Worm (Caenorhabditis elegans) whole organism, young adult: ENCODE results near the gene F28F9.2.

ENCODE experiments used
- B0019.2 ChIP-seq: fragments of 200-800 bp; sonication (Bioruptor generic); conservative IDR thresholded peaks from 2 replicates; pipeline ENCODE4 v1.3.6; 2022; ENCODE audit warnings: missing genetic modification reagents, missing genetic modification characterization, missing compliant biosample characterization
- F33H1.4 ChIP-seq: fragments of 200-800 bp; sonication (Bioruptor generic); IDR thresholded peaks from 2 replicates; pipeline ENCODE4 v1.3.6; 2022; ENCODE audit warnings: missing genetic modification reagents, missing genetic modification characterization, missing compliant biosample characterization
- F52B5.7 ChIP-seq: sonication (generic microtip); optimal IDR thresholded peaks from 2 replicates; lab custom pipeline; 2016; ENCODE audit warnings: mild to moderate bottlenecking, missing genetic modification characterization, missing compliant biosample characterization
- K11D2.4 ChIP-seq: fragments of 200-800 bp; sonication (Bioruptor generic); IDR thresholded peaks from 2 replicates; pipeline ENCODE4 v1.3.6; 2022; ENCODE audit warnings: missing genetic modification reagents, missing genetic modification characterization, missing compliant biosample characterization
- K12H6.12 ChIP-seq: fragments of 200-800 bp; sonication (Bioruptor generic); optimal IDR thresholded peaks from 2 replicates; lab custom pipeline; 2018; ENCODE audit warnings: mild to moderate bottlenecking, missing genetic modification characterization, missing compliant biosample characterization
- T26A5.8 ChIP-seq: sonication (generic microtip); optimal IDR thresholded peaks from 2 replicates; lab custom pipeline; 2016; ENCODE audit warnings: missing genetic modification characterization, missing compliant biosample characterization
- Y56A3A.18 ChIP-seq: fragments of 200-800 bp; sonication (Bioruptor generic); IDR thresholded peaks from 2 replicates; pipeline ENCODE4 v1.3.6; 2022; ENCODE audit warnings: missing genetic modification reagents, missing genetic modification characterization, missing compliant biosample characterization
- Y79H2A.3 ChIP-seq: fragments of 200-800 bp; sonication (Bioruptor generic); conservative IDR thresholded peaks from 2 replicates; pipeline ENCODE4 v1.3.6; 2022; ENCODE audit warnings: missing genetic modification reagents, missing genetic modification characterization, missing compliant biosample characterization
- ZK185.1 ChIP-seq: sonication (generic microtip); optimal IDR thresholded peaks from 2 replicates; lab custom pipeline; 2016; ENCODE audit warnings: mild to moderate bottlenecking, missing genetic modification characterization, missing compliant biosample characterization; ENCODE audit not compliant: poor library complexity, severe bottlenecking
- attf-5 ChIP-seq: fragments of 200-800 bp; sonication (Bioruptor generic); optimal IDR thresholded peaks from 2 replicates; lab custom pipeline; 2018; ENCODE audit warnings: mild to moderate bottlenecking, missing genetic modification characterization, missing compliant biosample characterization
- ccch-3 ChIP-seq: fragments of 200-800 bp; sonication (Bioruptor generic); optimal IDR thresholded peaks from 2 replicates; lab custom pipeline; 2018; ENCODE audit warnings: mild to moderate bottlenecking, missing genetic modification characterization, missing compliant biosample characterization
- cebp-1 ChIP-seq, 2 experiments: fragments of 200-800 bp in 1 of 2; sonication (Bioruptor generic) in 1 of 2; sonication (generic microtip) in 1 of 2; IDR thresholded peaks in 1 of 2; optimal IDR thresholded peaks in 1 of 2; 2 replicates each; pipeline versions ENCODE4 v1.3.6 to Lab custom; 2017 to 2022; ENCODE audit warnings: missing compliant biosample characterization in 2 of 2, missing genetic modification characterization in 2 of 2, mild to moderate bottlenecking in 1 of 2, missing genetic modification reagents in 1 of 2, moderate library complexity in 1 of 2
- cebp-2 ChIP-seq: fragments of 200-800 bp; sonication (Bioruptor generic); IDR thresholded peaks from 2 replicates; pipeline ENCODE4 v1.3.6; 2022; ENCODE audit warnings: missing genetic modification characterization, missing compliant biosample characterization
- ceh-100 ChIP-seq: fragments of 200-800 bp; sonication (Bioruptor generic); IDR thresholded peaks from 2 replicates; pipeline ENCODE4 v1.3.6; 2022; ENCODE audit warnings: missing genetic modification reagents, missing genetic modification characterization, missing compliant biosample characterization
- dox-1 ChIP-seq: fragments of 200-800 bp; sonication (Bioruptor generic); IDR thresholded peaks from 2 replicates; pipeline ENCODE4 v1.3.6; 2022; ENCODE audit warnings: missing genetic modification reagents, missing genetic modification characterization, missing compliant biosample characterization
- dpl-1 ChIP-seq: fragments of 150-350 bp; optimal IDR thresholded peaks from 2 replicates; lab custom pipeline; 2014; ENCODE audit warnings: missing biosample characterization, missing genetic modification reagents, missing genetic modification characterization
- efl-1 ChIP-seq: fragments of 150-350 bp; optimal IDR thresholded peaks from 2 replicates; lab custom pipeline; 2014; ENCODE audit warnings: missing biosample characterization, missing genetic modification reagents, missing genetic modification characterization
- egrh-3 ChIP-seq: fragments of 200-800 bp; sonication (Bioruptor generic); IDR thresholded peaks from 2 replicates; pipeline ENCODE4 v1.3.6; 2022; ENCODE audit warnings: missing genetic modification reagents, missing genetic modification characterization, missing compliant biosample characterization
- ekl-4 ChIP-seq: fragments of 200-800 bp; sonication (Bioruptor generic); IDR thresholded peaks from 2 replicates; pipeline ENCODE4 v1.3.6; 2022; ENCODE audit warnings: missing genetic modification reagents, missing genetic modification characterization, missing compliant biosample characterization
- hlh-12 ChIP-seq: sonication (generic microtip); optimal IDR thresholded peaks from 2 replicates; lab custom pipeline; 2016; ENCODE audit warnings: missing genetic modification characterization, missing compliant biosample characterization
- let-526 ChIP-seq: fragments of 200-800 bp; sonication (Bioruptor generic); IDR thresholded peaks from 2 replicates; pipeline ENCODE4 v1.3.6; 2022; ENCODE audit warnings: missing genetic modification reagents, missing genetic modification characterization, missing compliant biosample characterization
- let-607 ChIP-seq, 2 experiments: fragments of 200-800 bp in 1 of 2; sonication (Bioruptor generic) in 1 of 2; sonication (generic microtip) in 1 of 2; optimal IDR thresholded peaks; 2 replicates each; lab custom pipeline; 2016 to 2018; ENCODE audit warnings: mild to moderate bottlenecking in 2 of 2, missing compliant biosample characterization in 2 of 2, missing genetic modification characterization in 2 of 2, moderate library complexity in 2 of 2, missing genotype in 1 of 2
- lin-40 ChIP-seq: sonication (generic microtip); optimal IDR thresholded peaks from 2 replicates; lab custom pipeline; 2016; ENCODE audit warnings: missing genetic modification characterization, mild to moderate bottlenecking, missing compliant biosample characterization, missing genotype, missing genetic modification reagents
- lin-54 ChIP-seq: fragments of 200-800 bp; sonication (Bioruptor generic); optimal IDR thresholded peaks from 2 replicates; lab custom pipeline; 2018; ENCODE audit warnings: mild to moderate bottlenecking, missing genetic modification characterization, missing compliant biosample characterization
- lsl-1 ChIP-seq: fragments of 200-800 bp; sonication (Bioruptor generic); optimal IDR thresholded peaks from 2 replicates; lab custom pipeline; 2018; ENCODE audit warnings: mild to moderate bottlenecking, missing genetic modification characterization, moderate library complexity, missing compliant biosample characterization
- lsy-27 ChIP-seq: sonication (generic microtip); optimal IDR thresholded peaks from 2 replicates; lab custom pipeline; 2017; ENCODE audit warnings: missing genetic modification characterization, mild to moderate bottlenecking, missing compliant biosample characterization, antibody characterized with exemption, missing genotype, borderline replicate concordance; ENCODE audit not compliant: insufficient read depth
- madf-6 ChIP-seq: fragments of 200-800 bp; sonication (Bioruptor generic); IDR thresholded peaks from 2 replicates; pipeline ENCODE4 v1.3.6; 2022; ENCODE audit warnings: missing genetic modification reagents, missing genetic modification characterization, missing compliant biosample characterization
- madf-8 ChIP-seq: fragments of 200-800 bp; sonication (Bioruptor generic); conservative IDR thresholded peaks from 2 replicates; pipeline ENCODE4 v1.3.6; 2022; ENCODE audit warnings: missing genetic modification reagents, missing genetic modification characterization, missing compliant biosample characterization
- mcd-1 ChIP-seq: fragments of 200-800 bp; sonication (Bioruptor generic); IDR thresholded peaks from 2 replicates; pipeline ENCODE4 v1.3.6; 2022; ENCODE audit warnings: missing genetic modification reagents, missing genetic modification characterization, missing compliant biosample characterization
- nhr-179 ChIP-seq: sonication (generic microtip); optimal IDR thresholded peaks from 2 replicates; lab custom pipeline; 2016; ENCODE audit warnings: mild to moderate bottlenecking, missing genetic modification characterization, missing compliant biosample characterization
- nhr-27 ChIP-seq: fragments of 200-800 bp; sonication (Bioruptor generic); optimal IDR thresholded peaks from 2 replicates; lab custom pipeline; 2018; ENCODE audit warnings: mild to moderate bottlenecking, missing genetic modification characterization, moderate library complexity, missing compliant biosample characterization
- nhr-80 ChIP-seq: sonication (generic microtip); optimal IDR thresholded peaks from 2 replicates; lab custom pipeline; 2016; ENCODE audit warnings: missing genetic modification characterization, missing compliant biosample characterization
- pbrm-1 ChIP-seq: fragments of 200-800 bp; sonication (Bioruptor generic); IDR thresholded peaks from 2 replicates; pipeline ENCODE4 v1.3.6; 2022; ENCODE audit warnings: missing genetic modification reagents, missing genetic modification characterization, missing compliant biosample characterization
- rpc-1 ChIP-seq, 2 experiments: fragments of 150-350 bp in 1 of 2; sonication (generic microtip) in 1 of 2; optimal IDR thresholded peaks; 2 replicates each; lab custom pipeline; 2014 to 2018; ENCODE audit warnings: missing biosample characterization in 1 of 2, missing genetic modification characterization in 1 of 2, missing genetic modification reagents in 1 of 2, missing genotype in 1 of 2
- tbx-9 ChIP-seq: sonication (generic microtip); optimal IDR thresholded peaks from 2 replicates; lab custom pipeline; 2016; ENCODE audit warnings: borderline replicate concordance, missing genetic modification characterization, inconsistent platforms, missing compliant biosample characterization
- unc-130 ChIP-seq: sonication (generic microtip); optimal IDR thresholded peaks from 2 replicates; lab custom pipeline; 2016; ENCODE audit warnings: missing genetic modification reagents, missing genetic modification characterization, missing compliant biosample characterization
- zfh-2 ChIP-seq: fragments of 200-800 bp; sonication (Bioruptor generic); conservative IDR thresholded peaks from 2 replicates; pipeline ENCODE4 v1.3.6; 2022; ENCODE audit warnings: missing genetic modification reagents, missing genetic modification characterization, missing compliant biosample characterization
- zim-3 ChIP-seq: sonication (generic microtip); optimal IDR thresholded peaks from 2 replicates; lab custom pipeline; 2017; ENCODE audit warnings: mild to moderate bottlenecking, missing genetic modification characterization, moderate library complexity, missing compliant biosample characterization
- ztf-18 ChIP-seq: sonication (generic microtip); optimal IDR thresholded peaks from 2 replicates; lab custom pipeline; 2016; ENCODE audit warnings: missing genotype, mild to moderate bottlenecking, missing genetic modification characterization, missing compliant biosample characterization
- ztf-25 ChIP-seq: fragments of 200-800 bp; sonication (Bioruptor generic); IDR thresholded peaks from 2 replicates; pipeline ENCODE4 v1.3.6; 2022; ENCODE audit warnings: missing genetic modification reagents, missing genetic modification characterization, missing compliant biosample characterization
- ztf-6 ChIP-seq: fragments of 200-800 bp; sonication (Bioruptor generic); IDR thresholded peaks from 2 replicates; pipeline ENCODE4 v1.3.6; 2022; ENCODE audit warnings: missing genetic modification reagents, missing genetic modification characterization, missing compliant biosample characterization

Gene F28F9.2

DNA sequence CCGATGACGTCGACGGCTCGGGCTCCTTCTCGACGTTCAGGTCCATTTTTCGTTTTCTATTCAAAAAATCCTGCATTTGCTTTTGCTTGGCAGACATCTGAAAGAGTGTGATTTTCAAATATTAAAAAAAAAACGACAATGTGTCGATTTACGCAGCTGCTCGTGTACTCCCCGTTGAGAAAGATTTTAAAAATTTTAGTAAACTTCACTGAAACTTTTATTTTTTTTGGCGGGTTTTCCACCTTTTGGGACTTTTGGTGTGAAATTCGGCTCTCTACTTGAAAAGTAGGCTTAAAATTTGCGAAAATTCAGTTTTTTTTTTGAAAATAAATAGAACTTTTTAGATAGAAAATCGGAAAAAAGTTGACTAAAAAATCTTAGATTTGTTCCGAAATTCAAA is 32.4 kb upstream of the F28F9.2 start, which contains the start of gene M02B7.7:
Gene M02B7.7 (minus strand): TSS at position 101 of the 400 bp plus-strand sequence.
- TF ChIP-seq ekl-4 (no peak), nhr-27 (no peak), lsl-1 (GFP tag; lab: Kevin White, UChicago) (no peak), ztf-6 (no peak), zim-3 (tag; lab: Kevin White, UChicago) (no peak), Y79H2A.3 (GFP tag; lab: Robert Waterston, UW) (no peak), K12H6.12 (tag; lab: Kevin White, UChicago) (no peak), T26A5.8 (tag; lab: Kevin White, UChicago) (no peak), B0019.2 (no peak), unc-130 (GFP tag; lab: Kevin White, UChicago) (no peak)

DNA sequence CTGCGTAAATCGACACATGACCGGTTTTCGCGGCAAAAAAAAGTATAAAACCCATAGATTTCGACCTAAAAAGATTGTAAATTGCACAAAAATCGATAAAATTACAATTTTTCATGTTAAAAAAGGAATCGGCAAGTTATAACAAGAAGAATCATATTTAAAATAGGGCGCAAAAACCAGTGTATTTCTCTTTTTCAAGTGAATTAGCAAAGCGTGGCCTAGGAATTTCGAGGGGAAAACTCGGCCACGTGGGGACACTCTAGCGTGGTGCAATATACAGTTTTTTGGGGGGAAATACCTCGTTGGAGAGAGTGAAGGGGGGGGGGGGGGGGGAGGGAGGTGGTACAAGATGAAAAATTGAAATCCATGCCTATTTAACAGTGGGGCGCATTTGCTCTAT is 32.0 kb upstream of the F28F9.2 start:
- TF ChIP-seq dox-1 (GFP tag; lab: Robert Waterston, UW) (peak; percentile 33; the same call in 1 of the 2 replicates), cebp-1 (GFP tag; IDR thresholded peaks at IDR 0.05; lab: Robert Waterston, UW) (no peak), cebp-1 (tag; optimal IDR thresholded peaks at IDR 0.05; lab: Kevin White, UChicago) (peak; percentile 14), zfh-2 (GFP tag; lab: Robert Waterston, UW) (0 out of 2 replicates have a peak, but pooled peaks have one; percentile 37), cebp-2 (GFP tag; lab: Robert Waterston, UW) (no peak)

DNA sequence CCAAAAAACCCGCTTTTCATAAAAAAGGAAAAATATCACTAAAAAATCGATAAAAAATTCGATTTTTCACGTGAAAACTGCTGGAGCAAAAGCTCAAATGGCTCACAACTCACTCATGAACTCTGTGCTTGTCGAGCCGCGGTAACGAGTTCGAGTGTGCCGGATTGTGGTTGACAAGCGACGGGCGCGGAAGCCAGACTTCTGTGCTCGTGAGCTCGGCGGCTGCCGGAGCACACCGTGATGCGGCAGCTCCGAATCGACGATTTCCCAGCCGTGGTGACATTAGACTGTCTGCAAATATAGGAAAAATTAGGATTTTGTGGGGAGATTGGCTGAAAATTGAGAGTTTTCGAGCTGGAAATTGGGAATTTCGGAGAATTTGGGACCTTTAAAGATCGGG is 26.7 kb upstream of the F28F9.2 start:
- TF ChIP-seq madf-8 (GFP tag; lab: Robert Waterston, UW) (no peak), efl-1 (GFP tag; lab: Kevin White, UChicago) (no peak), ztf-25 (GFP tag; lab: Robert Waterston, UW) (no peak), zfh-2 (GFP tag; lab: Robert Waterston, UW) (peak; percentile 77), nhr-80 (tag; lab: Kevin White, UChicago) (no peak), ceh-100 (GFP tag; lab: Robert Waterston, UW) (no peak), egrh-3 (GFP tag; lab: Robert Waterston, UW) (peak; percentile 44; the same call in 1 of the 2 replicates), rpc-1 (optimal IDR thresholded peaks at IDR 0.05; lab: Kevin White, UChicago) (no peak), rpc-1 (tag; optimal IDR thresholded peaks at IDR 0.05; lab: Kevin White, UChicago) (no peak), ztf-18 (no peak)
- TF ChIP-seq, all 124 proteins: peak for 2

DNA sequence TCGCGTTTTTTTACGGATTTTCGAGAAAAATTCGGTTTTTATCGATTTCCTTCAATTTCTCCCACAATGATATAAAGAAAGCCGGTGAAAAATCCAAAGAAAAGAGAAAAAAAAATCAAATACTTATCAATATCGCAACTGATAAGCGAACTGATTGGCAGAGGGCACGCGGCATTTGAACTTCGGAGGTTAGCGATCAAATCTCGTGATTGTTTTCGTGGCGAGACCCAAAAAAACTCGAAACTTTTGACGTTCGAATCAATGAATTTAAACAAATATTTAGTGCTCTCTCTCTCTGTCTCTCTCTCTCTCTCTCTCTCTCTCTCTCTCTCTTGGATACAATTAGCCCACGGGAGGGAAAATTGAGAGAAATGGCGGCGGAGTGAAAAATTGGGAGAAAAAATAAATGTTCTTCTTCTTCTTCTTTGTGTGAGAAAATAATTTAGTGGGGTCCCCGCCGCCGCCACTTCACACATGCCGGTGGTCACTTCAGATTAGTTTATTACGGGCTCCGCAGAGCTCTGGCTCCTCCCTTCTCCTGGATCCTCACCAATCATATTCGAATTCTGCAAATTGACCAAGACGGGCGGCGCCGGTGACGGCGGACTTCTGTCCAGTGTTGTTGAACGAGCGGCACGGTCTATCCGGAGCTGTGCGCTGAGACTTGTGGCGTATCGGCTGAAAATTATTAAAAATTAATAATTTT is 24.8 kb upstream of the F28F9.2 start:
- no peak for TF ChIP-seq cebp-1 (GFP tag; IDR thresholded peaks at IDR 0.05; lab: Robert Waterston, UW)
- peak; percentile 29 for TF ChIP-seq cebp-1 (tag; optimal IDR thresholded peaks at IDR 0.05; lab: Kevin White, UChicago)
- TF ChIP-seq nhr-80 (tag; lab: Kevin White, UChicago), result peak; percentile 73
- no peak for TF ChIP-seq lin-40
- TF ChIP-seq lsy-27 (tag; lab: Kevin White, UChicago), result no peak
- no peak for TF ChIP-seq nhr-179 (tag; lab: Kevin White, UChicago)
- peak; percentile 26 for TF ChIP-seq lin-54
- TF ChIP-seq dox-1 (GFP tag; lab: Robert Waterston, UW), result peak; percentile 48; the same call in 1 of the 2 replicates
- no peak for TF ChIP-seq Y56A3A.18 (GFP tag; lab: Robert Waterston, UW)
- no peak for TF ChIP-seq ccch-3 (GFP tag; lab: Kevin White, UChicago)
- no peak for TF ChIP-seq K11D2.4 (GFP tag; lab: Robert Waterston, UW)
- TF ChIP-seq ZK185.1 (tag; lab: Kevin White, UChicago), result no peak
- TF ChIP-seq mcd-1 (GFP tag; lab: Robert Waterston, UW), result no peak
- peak; percentile 29; the same call in 1 of the 2 replicates for TF ChIP-seq F33H1.4 (GFP tag; lab: Robert Waterston, UW)
- TF ChIP-seq pbrm-1 (GFP tag; lab: Robert Waterston, UW), result no peak
- no peak for TF ChIP-seq hlh-12 (tag; lab: Kevin White, UChicago)
- TF ChIP-seq attf-5 (GFP tag; lab: Kevin White, UChicago), result peak; percentile 31
- no peak for TF ChIP-seq tbx-9 (tag; lab: Kevin White, UChicago)
- no peak for TF ChIP-seq ztf-6
- no peak for TF ChIP-seq let-526 (GFP tag; lab: Robert Waterston, UW)
- no peak for TF ChIP-seq F52B5.7
- TF ChIP-seq dpl-1 (GFP tag; lab: Kevin White, UChicago), result no peak
- TF ChIP-seq madf-6 (GFP tag; lab: Robert Waterston, UW), result no peak
- peak; percentile 42 to 62 for TF ChIP-seq let-607 (tag; optimal IDR thresholded peaks at IDR 0.05; lab: Kevin White, UChicago)
